Fruit fly (Drosophila melanogaster) whole organism, embryonic: ENCODE results near the gene IFT54.

ENCODE experiments used
- Atf3 ChIP-seq: fragments of 200-800 bp; sonication (Bioruptor generic); optimal IDR thresholded peaks from 3 replicates; lab custom pipeline; 2016; ENCODE audit warnings: missing biosample characterization, missing genetic modification characterization
- Atf6 ChIP-seq: fragments of 200-800 bp; sonication (Bioruptor generic); IDR thresholded peaks from 2 replicates; pipeline ENCODE4 v1.3.6; 2022; ENCODE audit warnings: missing biosample characterization, missing genetic modification characterization
- CG10209 ChIP-seq: fragments of 200-800 bp; sonication (Bioruptor generic); optimal IDR thresholded peaks from 3 replicates; lab custom pipeline; 2017; ENCODE audit warnings: missing biosample characterization, mild to moderate bottlenecking, missing genetic modification characterization, missing genetic modification reagents
- CG11456 ChIP-seq: fragments of 200-800 bp; sonication (Bioruptor generic); IDR thresholded peaks from 3 replicates; pipeline ENCODE4 v1.3.6; 2022; ENCODE audit warnings: missing biosample characterization, missing genetic modification characterization
- CG11504 ChIP-seq: fragments of 200-800 bp; sonication (Bioruptor generic); optimal IDR thresholded peaks from 3 replicates; lab custom pipeline; 2019; ENCODE audit warnings: missing biosample characterization, mild to moderate bottlenecking, missing genetic modification characterization, moderate library complexity
- CG14441 ChIP-seq: fragments of 200-800 bp; sonication (Bioruptor generic); IDR thresholded peaks from 2 replicates; pipeline ENCODE4 v1.3.6; 2022; ENCODE audit warnings: missing biosample characterization, missing genetic modification characterization
- CG14860 ChIP-seq: fragments of 200-800 bp; sonication (Bioruptor generic); IDR thresholded peaks from 3 replicates; pipeline ENCODE4 v1.3.6; 2022; ENCODE audit warnings: missing biosample characterization, missing genetic modification characterization; ENCODE audit not compliant: partially characterized antibody
- CG15514 ChIP-seq: fragments of 200-800 bp; sonication (Bioruptor generic); optimal IDR thresholded peaks from 3 replicates; lab custom pipeline; 2017; ENCODE audit warnings: missing biosample characterization, missing genetic modification characterization, mild to moderate bottlenecking, moderate library complexity, missing genetic modification reagents
- CG15696 ChIP-seq: fragments of 200-800 bp; sonication (Bioruptor generic); optimal IDR thresholded peaks from 2 replicates; lab custom pipeline; 2019; ENCODE audit warnings: missing biosample characterization, mild to moderate bottlenecking, missing genetic modification characterization, moderate library complexity
- CG1647 ChIP-seq: fragments of 200-800 bp; sonication (Bioruptor generic); optimal IDR thresholded peaks from 3 replicates; lab custom pipeline; 2016; ENCODE audit warnings: missing biosample characterization, missing genetic modification characterization
- CG18262 ChIP-seq: fragments of 200-800 bp; optimal IDR thresholded peaks from 3 replicates; lab custom pipeline; 2019; ENCODE audit warnings: missing biosample characterization, mild to moderate bottlenecking, missing genetic modification characterization, moderate library complexity
- CG18599 ChIP-seq: fragments of 200-800 bp; sonication (Bioruptor generic); optimal IDR thresholded peaks from 3 replicates; lab custom pipeline; 2017; ENCODE audit warnings: missing biosample characterization, missing genetic modification characterization, mild to moderate bottlenecking, moderate library complexity, missing genetic modification reagents
- CG2116 ChIP-seq: fragments of 200-800 bp; sonication (Bioruptor generic); optimal IDR thresholded peaks from 3 replicates; lab custom pipeline; 2018; ENCODE audit warnings: missing biosample characterization, mild to moderate bottlenecking, missing genetic modification characterization
- CG2199 ChIP-seq: fragments of 200-800 bp; sonication (Bioruptor generic); IDR thresholded peaks from 3 replicates; pipeline ENCODE4 v1.3.6; 2022; ENCODE audit warnings: missing biosample characterization, missing genetic modification characterization
- CG2678 ChIP-seq: fragments of 200-800 bp; sonication (Bioruptor generic); optimal IDR thresholded peaks from 3 replicates; lab custom pipeline; 2019; ENCODE audit warnings: missing biosample characterization, mild to moderate bottlenecking, missing genetic modification characterization, moderate library complexity
- CG2712 ChIP-seq: fragments of 200-800 bp; optimal IDR thresholded peaks from 3 replicates; lab custom pipeline; 2019; ENCODE audit warnings: missing biosample characterization, mild to moderate bottlenecking, missing genetic modification characterization, moderate library complexity
- CG9817 ChIP-seq: fragments of 200-800 bp; sonication (Bioruptor generic); optimal IDR thresholded peaks from 2 replicates; lab custom pipeline; 2018; ENCODE audit warnings: missing biosample characterization, mild to moderate bottlenecking, missing genetic modification characterization, moderate library complexity
- CrebB ChIP-seq: fragments of 200-800 bp; sonication (Bioruptor generic); optimal IDR thresholded peaks from 3 replicates; lab custom pipeline; 2018; ENCODE audit warnings: missing biosample characterization, mild to moderate bottlenecking, missing genetic modification characterization
- Drgx ChIP-seq: fragments of 200-800 bp; sonication (Bioruptor generic); IDR thresholded peaks from 2 replicates; pipeline ENCODE4 v1.3.6; 2022; ENCODE audit warnings: missing biosample characterization, missing genetic modification characterization
- Gug ChIP-seq: fragments of 200-800 bp; sonication (Bioruptor generic); IDR thresholded peaks from 4 replicates; pipeline ENCODE4 v1.3.6; 2022; ENCODE audit warnings: missing biosample characterization, missing genetic modification characterization
- H15 ChIP-seq: fragments of 200-800 bp; sonication (Bioruptor generic); IDR thresholded peaks from 3 replicates; pipeline ENCODE4 v1.3.6; 2022; ENCODE audit warnings: missing biosample characterization, missing genetic modification characterization
- HLH4C ChIP-seq: fragments of 200-800 bp; sonication (Bioruptor generic); IDR thresholded peaks from 3 replicates; pipeline ENCODE4 v1.3.6; 2022; ENCODE audit warnings: missing biosample characterization, missing genetic modification characterization; ENCODE audit not compliant: partially characterized antibody
- Hey ChIP-seq: fragments of 200-800 bp; sonication (Bioruptor generic); optimal IDR thresholded peaks from 3 replicates; lab custom pipeline; 2018; ENCODE audit warnings: missing biosample characterization, mild to moderate bottlenecking, missing genetic modification characterization
- Hsf ChIP-seq: fragments of 200-800 bp; sonication (Bioruptor generic); optimal IDR thresholded peaks from 3 replicates; lab custom pipeline; 2016; ENCODE audit warnings: missing biosample characterization, missing genetic modification characterization
- Jarid2 ChIP-seq: fragments of 200-800 bp; sonication (Bioruptor generic); optimal IDR thresholded peaks from 3 replicates; lab custom pipeline; 2017; ENCODE audit warnings: mild to moderate bottlenecking, missing biosample characterization, missing genetic modification reagents, missing genetic modification characterization
- Myb ChIP-seq: fragments of 200-800 bp; sonication (Bioruptor generic); optimal IDR thresholded peaks from 2 replicates; lab custom pipeline; 2016; ENCODE audit warnings: missing biosample characterization, missing genetic modification characterization
- Nf-YA ChIP-seq: fragments of 200-800 bp; sonication (Bioruptor generic); IDR thresholded peaks from 2 replicates; pipeline ENCODE4 v1.3.6; 2022; ENCODE audit warnings: missing biosample characterization, missing genetic modification characterization
- ac ChIP-seq: fragments of 200-800 bp; sonication (Bioruptor generic); optimal IDR thresholded peaks from 3 replicates; lab custom pipeline; 2017; ENCODE audit warnings: missing biosample characterization, mild to moderate bottlenecking, missing genetic modification characterization
- al ChIP-seq: fragments of 200-800 bp; sonication (Bioruptor generic); IDR thresholded peaks from 2 replicates; pipeline ENCODE4 v1.3.6; 2022; ENCODE audit warnings: missing biosample characterization, missing genetic modification characterization
- az2 ChIP-seq: fragments of 200-800 bp; sonication (Bioruptor generic); optimal IDR thresholded peaks from 3 replicates; lab custom pipeline; 2016; ENCODE audit warnings: missing biosample characterization, missing genetic modification characterization
- cg ChIP-seq: fragments of 200-800 bp; sonication (Bioruptor generic); optimal IDR thresholded peaks from 3 replicates; lab custom pipeline; 2019; ENCODE audit warnings: missing biosample characterization, mild to moderate bottlenecking, missing genetic modification characterization, moderate library complexity
- da ChIP-seq: fragments of 200-800 bp; sonication (Bioruptor generic); optimal IDR thresholded peaks from 2 replicates; lab custom pipeline; 2016; ENCODE audit warnings: missing biosample characterization, missing genetic modification characterization
- dati ChIP-seq: fragments of 200-800 bp; sonication (Bioruptor generic); IDR thresholded peaks from 2 replicates; pipeline ENCODE4 v1.3.6; 2022; ENCODE audit warnings: missing biosample characterization, missing genetic modification characterization
- eyg ChIP-seq: fragments of 200-800 bp; sonication (Bioruptor generic); optimal IDR thresholded peaks from 3 replicates; lab custom pipeline; 2016; ENCODE audit warnings: missing biosample characterization, missing genetic modification characterization
- fru ChIP-seq: fragments of >200 bp; optimal IDR thresholded peaks from 2 replicates; lab custom pipeline; 2017
- grau ChIP-seq: fragments of 200-800 bp; optimal IDR thresholded peaks from 3 replicates; lab custom pipeline; 2019; ENCODE audit warnings: missing biosample characterization, mild to moderate bottlenecking, missing genetic modification characterization, moderate library complexity
- mld ChIP-seq: fragments of 200-800 bp; sonication (Bioruptor generic); IDR thresholded peaks from 3 replicates; pipeline ENCODE4 v1.3.6; 2022; ENCODE audit warnings: missing biosample characterization, missing genetic modification characterization; ENCODE audit not compliant: partially characterized antibody
- nom ChIP-seq: fragments of 200-800 bp; sonication (Bioruptor generic); optimal IDR thresholded peaks from 2 replicates; lab custom pipeline; 2017; ENCODE audit warnings: missing biosample characterization, missing genetic modification characterization, mild to moderate bottlenecking, moderate library complexity, missing genetic modification reagents
- peb ChIP-seq: fragments of 200-800 bp; sonication (Bioruptor generic); IDR thresholded peaks from 2 replicates; pipeline ENCODE4 v1.3.6; 2022; ENCODE audit warnings: missing biosample characterization, missing genetic modification characterization
- pho ChIP-seq: fragments of 200-800 bp; sonication (Bioruptor generic); optimal IDR thresholded peaks from 2 replicates; lab custom pipeline; 2016; ENCODE audit warnings: missing biosample characterization, missing genetic modification characterization
- pnt ChIP-seq: fragments of 200-800 bp; sonication (Bioruptor generic); optimal IDR thresholded peaks from 3 replicates; lab custom pipeline; 2016; ENCODE audit warnings: missing biosample characterization, missing genetic modification characterization
- pros ChIP-seq: fragments of 200-800 bp; sonication (Bioruptor generic); optimal IDR thresholded peaks from 3 replicates; lab custom pipeline; 2019; ENCODE audit warnings: missing biosample characterization, mild to moderate bottlenecking, missing genetic modification characterization, moderate library complexity
- pum ChIP-seq: fragments of 200-800 bp; sonication (Bioruptor generic); optimal IDR thresholded peaks from 2 replicates; lab custom pipeline; 2016; ENCODE audit warnings: missing biosample characterization, missing genetic modification characterization
- sc ChIP-seq, 3 experiments: fragments of >200 bp in 2 of 3; fragments of 200-800 bp in 1 of 3; sonication (Bioruptor generic) in 1 of 3; optimal IDR thresholded peaks; 2 replicates in 2 of 3; 3 replicates in 1 of 3; lab custom pipeline; 2017; ENCODE audit warnings: mild to moderate bottlenecking in 1 of 3, missing biosample characterization in 1 of 3, missing genetic modification characterization in 1 of 3, missing genetic modification reagents in 1 of 3
- sima ChIP-seq: fragments of 200-800 bp; sonication (Bioruptor generic); optimal IDR thresholded peaks from 2 replicates; lab custom pipeline; 2016; ENCODE audit warnings: missing biosample characterization, missing genetic modification characterization
- sr ChIP-seq: fragments of 200-800 bp; sonication (Bioruptor generic); IDR thresholded peaks from 3 replicates; pipeline ENCODE4 v1.3.6; 2022; ENCODE audit warnings: missing biosample characterization, missing genetic modification characterization
- tin ChIP-seq: fragments of 200-800 bp; sonication (Bioruptor generic); optimal IDR thresholded peaks from 3 replicates; lab custom pipeline; 2016; ENCODE audit warnings: missing biosample characterization, missing genetic modification characterization
- toy ChIP-seq: fragments of 200-800 bp; sonication (Bioruptor generic); IDR thresholded peaks from 2 replicates; pipeline ENCODE4 v1.3.6; 2022; ENCODE audit warnings: missing biosample characterization, missing genetic modification characterization
- tx ChIP-seq: fragments of 200-800 bp; sonication (Bioruptor generic); optimal IDR thresholded peaks from 2 replicates; lab custom pipeline; 2016; ENCODE audit warnings: missing biosample characterization, missing genetic modification characterization
- unc-4 ChIP-seq: fragments of 200-800 bp; sonication (Bioruptor generic); IDR thresholded peaks from 2 replicates; pipeline ENCODE4 v1.3.6; 2022; ENCODE audit warnings: missing biosample characterization, missing genetic modification characterization; ENCODE audit not compliant: partially characterized antibody
- vnd ChIP-seq: fragments of 200-800 bp; sonication (Bioruptor generic); IDR thresholded peaks from 3 replicates; pipeline ENCODE4 v1.3.6; 2022; ENCODE audit warnings: missing biosample characterization, missing genetic modification characterization; ENCODE audit not compliant: partially characterized antibody

The IFT54 gene

dm6 chr3R:14283042-14283626 is 19.1 kb upstream of the IFT54 start (continued):
- TF ChIP-seq dati (GFP tag; lab: Robert Waterston, UW) (no peak), CG2712 (peak; percentile 29), pum (GFP tag; lab: Kevin White, UChicago) (no peak), sr (GFP tag; lab: Robert Waterston, UW) (no peak), CG14860 (GFP tag; lab: Robert Waterston, UW) (no peak), pho (GFP tag; lab: Kevin White, UChicago) (peak; percentile 23), Atf6 (GFP tag; lab: Robert Waterston, UW) (no peak), sc (optimal IDR thresholded peaks at IDR 0.05; lab: Kevin White, UChicago) (no peak), sc (GFP tag; optimal IDR thresholded peaks at IDR 0.05; lab: Kevin White, UChicago) (no peak), HLH4C (no peak), CG11456 (no peak), fru (lab: Kevin White, UChicago) (no peak), CrebB (tag; lab: Kevin White, UChicago) (no peak), ac (GFP tag; lab: Kevin White, UChicago) (no peak), peb (GFP tag; lab: Robert Waterston, UW) (no peak), toy (GFP tag; lab: Robert Waterston, UW) (no peak), Myb (GFP tag; lab: Kevin White, UChicago) (peak; percentile 40), CG2116 (GFP tag; lab: Kevin White, UChicago) (no peak), CG2199 (GFP tag; lab: Robert Waterston, UW) (no peak), Atf3 (GFP tag; lab: Kevin White, UChicago) (peak; percentile 2), mld (GFP tag; lab: Robert Waterston, UW) (no peak), CG2678 (peak; percentile 55), grau (tag; lab: Kevin White, UChicago) (peak; percentile 61), sima (no peak), CG9817 (peak; percentile 45), pros (GFP tag; lab: Kevin White, UChicago) (no peak), nom (no peak), unc-4 (GFP tag; lab: Robert Waterston, UW) (no peak), Jarid2 (GFP tag; lab: Kevin White, UChicago) (no peak), Hey (no peak), az2 (peak; percentile 6), CG10209 (GFP tag; lab: Kevin White, UChicago) (peak; percentile 68), CG18262 (tag; lab: Kevin White, UChicago) (no peak), CG11504 (tag; lab: Kevin White, UChicago) (peak; percentile 22), Hsf (GFP tag; lab: Kevin White, UChicago) (peak; percentile 72), tx (GFP tag; lab: Kevin White, UChicago) (no peak), Gug (GFP tag; lab: Robert Waterston, UW) (no peak; the same call in 2 of the 4 replicates), CG1647 (GFP tag; lab: Kevin White, UChicago) (no peak), vnd (GFP tag; lab: Robert Waterston, UW) (no peak), CG15514 (no peak), CG18599 (GFP tag; lab: Kevin White, UChicago) (peak; percentile 22), tin (no peak), al (GFP tag; lab: Robert Waterston, UW) (no peak), H15 (GFP tag; lab: Robert Waterston, UW) (no peak), cg (GFP tag; lab: Kevin White, UChicago) (no peak), pnt (GFP tag; lab: Kevin White, UChicago) (no peak), eyg (GFP tag; lab: Kevin White, UChicago) (no peak), Nf-YA (no peak), da (no peak), Drgx (GFP tag; lab: Robert Waterston, UW) (no peak), CG15696 (tag; lab: Kevin White, UChicago) (no peak), CG14441 (GFP tag; lab: Robert Waterston, UW) (no peak)
